Fruit fly (Drosophila melanogaster) whole organism, embryonic: ENCODE data around the gene bsh.

Experiments
- Ada2b ChIP-seq: fragments of 200-800 bp; sonication (Bioruptor generic); IDR thresholded peaks from 2 replicates; pipeline ENCODE4 v1.3.6; 2022; ENCODE audit warnings: missing biosample characterization, missing genetic modification characterization
- CG12155 ChIP-seq: fragments of 200-800 bp; sonication (Bioruptor generic); optimal IDR thresholded peaks from 3 replicates; lab custom pipeline; 2016; ENCODE audit warnings: missing biosample characterization, missing genetic modification characterization
- CG12659 ChIP-seq: fragments of 200-800 bp; sonication (Bioruptor generic); optimal IDR thresholded peaks from 3 replicates; lab custom pipeline; 2017; ENCODE audit warnings: mild to moderate bottlenecking, missing biosample characterization, missing genetic modification reagents, missing genetic modification characterization
- CG13775 ChIP-seq: fragments of 200-800 bp; sonication (Bioruptor generic); optimal IDR thresholded peaks from 3 replicates; lab custom pipeline; 2017; ENCODE audit warnings: missing biosample characterization, mild to moderate bottlenecking, missing genetic modification characterization
- CG14014 ChIP-seq: fragments of 200-800 bp; sonication (Bioruptor generic); IDR thresholded peaks from 2 replicates; pipeline ENCODE4 v1.3.6; 2022; ENCODE audit warnings: missing biosample characterization, missing genetic modification characterization
- CG14667 ChIP-seq: fragments of 200-800 bp; sonication (Bioruptor generic); IDR thresholded peaks from 2 replicates; pipeline ENCODE4 v1.3.6; 2022; ENCODE audit warnings: missing biosample characterization, missing genetic modification characterization
- CG15601 ChIP-seq: fragments of 200-800 bp; sonication (Bioruptor generic); optimal IDR thresholded peaks from 3 replicates; lab custom pipeline; 2019; ENCODE audit warnings: missing biosample characterization, mild to moderate bottlenecking, missing genetic modification characterization, moderate library complexity
- CG17568 ChIP-seq: fragments of 200-800 bp; sonication (Bioruptor generic); optimal IDR thresholded peaks from 2 replicates; lab custom pipeline; 2018; ENCODE audit warnings: missing biosample characterization, mild to moderate bottlenecking, missing genetic modification characterization, moderate library complexity
- CG2129 ChIP-seq: fragments of 200-800 bp; sonication (Bioruptor generic); IDR thresholded peaks from 2 replicates; pipeline ENCODE4 v1.3.6; 2022; ENCODE audit warnings: missing biosample characterization, missing genetic modification characterization; ENCODE audit not compliant: partially characterized antibody
- CG2199 ChIP-seq: fragments of 200-800 bp; sonication (Bioruptor generic); IDR thresholded peaks from 3 replicates; pipeline ENCODE4 v1.3.6; 2022; ENCODE audit warnings: missing biosample characterization, missing genetic modification characterization
- CG2202 ChIP-seq: fragments of 200-800 bp; sonication (Bioruptor generic); optimal IDR thresholded peaks from 2 replicates; lab custom pipeline; 2018; ENCODE audit warnings: missing biosample characterization, mild to moderate bottlenecking, missing genetic modification characterization
- CG2712 ChIP-seq: fragments of 200-800 bp; optimal IDR thresholded peaks from 3 replicates; lab custom pipeline; 2019; ENCODE audit warnings: missing biosample characterization, mild to moderate bottlenecking, missing genetic modification characterization, moderate library complexity
- CG31388 ChIP-seq: fragments of 200-800 bp; sonication (Bioruptor generic); optimal IDR thresholded peaks from 2 replicates; lab custom pipeline; 2016; ENCODE audit warnings: missing biosample characterization, missing genetic modification characterization
- CG33213 ChIP-seq: fragments of 200-800 bp; sonication (Bioruptor generic); optimal IDR thresholded peaks from 3 replicates; lab custom pipeline; 2016; ENCODE audit warnings: missing biosample characterization, missing genetic modification characterization
- CG4282 ChIP-seq: fragments of 200-800 bp; sonication (Bioruptor generic); optimal IDR thresholded peaks from 2 replicates; lab custom pipeline; 2016; ENCODE audit warnings: missing biosample characterization, missing genetic modification characterization
- CG4360 ChIP-seq: fragments of 200-800 bp; sonication (Bioruptor generic); IDR thresholded peaks from 2 replicates; pipeline ENCODE4 v1.3.6; 2022; ENCODE audit warnings: missing biosample characterization, missing genetic modification characterization
- CTCF ChIP-seq: fragments of 200-800 bp; sonication (Bioruptor generic); optimal IDR thresholded peaks from 2 replicates; lab custom pipeline; 2017; ENCODE audit warnings: missing biosample characterization, mild to moderate bottlenecking, missing genetic modification characterization, moderate library complexity
- Hand ChIP-seq: fragments of 200-800 bp; sonication (Bioruptor generic); optimal IDR thresholded peaks from 2 replicates; lab custom pipeline; 2017; ENCODE audit warnings: mild to moderate bottlenecking, missing biosample characterization, missing genetic modification reagents, missing genetic modification characterization
- Hey ChIP-seq: fragments of 200-800 bp; sonication (Bioruptor generic); optimal IDR thresholded peaks from 3 replicates; lab custom pipeline; 2018; ENCODE audit warnings: missing biosample characterization, mild to moderate bottlenecking, missing genetic modification characterization
- HmgD ChIP-seq: fragments of 200-800 bp; sonication (Bioruptor generic); optimal IDR thresholded peaks from 3 replicates; lab custom pipeline; 2016; ENCODE audit warnings: missing biosample characterization, missing genetic modification characterization
- Kr ChIP-seq: fragments of 200-800 bp; sonication (Bioruptor generic); optimal IDR thresholded peaks from 2 replicates; lab custom pipeline; 2017; ENCODE audit warnings: missing biosample characterization, mild to moderate bottlenecking, missing genetic modification characterization
- Mes4 ChIP-seq: fragments of 200-800 bp; sonication (Bioruptor generic); optimal IDR thresholded peaks from 2 replicates; lab custom pipeline; 2016; ENCODE audit warnings: missing biosample characterization, missing genetic modification characterization
- NC2α ChIP-seq: fragments of 200-800 bp; sonication (Bioruptor generic); optimal IDR thresholded peaks from 2 replicates; lab custom pipeline; 2016; ENCODE audit warnings: missing biosample characterization, missing genetic modification characterization
- Oli ChIP-seq: fragments of 200-800 bp; sonication (Bioruptor generic); optimal IDR thresholded peaks from 2 replicates; lab custom pipeline; 2018; ENCODE audit warnings: missing biosample characterization, mild to moderate bottlenecking, missing genetic modification characterization, moderate library complexity
- Pdp1 ChIP-seq, 2 experiments: fragments of 200-800 bp; sonication (Bioruptor generic); optimal IDR thresholded peaks; 3 replicates each; lab custom pipeline; 2016; ENCODE audit warnings: missing biosample characterization in 2 of 2, missing genetic modification characterization in 2 of 2, mild to moderate bottlenecking in 1 of 2, moderate library complexity in 1 of 2
- Rx ChIP-seq: fragments of 200-800 bp; sonication (Bioruptor generic); IDR thresholded peaks from 2 replicates; pipeline ENCODE4 v1.3.6; 2022; ENCODE audit warnings: missing biosample characterization, missing genetic modification characterization
- Sox100B ChIP-seq: fragments of 200-800 bp; sonication (Bioruptor generic); optimal IDR thresholded peaks from 3 replicates; lab custom pipeline; 2018; ENCODE audit warnings: missing biosample characterization, mild to moderate bottlenecking, missing genetic modification characterization
- Spps ChIP-seq: fragments of 200-800 bp; sonication (Bioruptor generic); optimal IDR thresholded peaks from 2 replicates; lab custom pipeline; 2018; ENCODE audit warnings: missing biosample characterization, mild to moderate bottlenecking, missing genetic modification characterization
- Usf ChIP-seq: fragments of 200-800 bp; sonication (Bioruptor generic); optimal IDR thresholded peaks from 2 replicates; lab custom pipeline; 2017; ENCODE audit warnings: missing genotype, missing biosample characterization, missing genetic modification characterization
- amos ChIP-seq: fragments of 200-800 bp; sonication (Bioruptor generic); IDR thresholded peaks from 2 replicates; pipeline ENCODE4 v1.3.6; 2022; ENCODE audit warnings: missing biosample characterization, missing genetic modification characterization; ENCODE audit not compliant: partially characterized antibody
- ash1 ChIP-seq: fragments of 200-800 bp; sonication (Bioruptor generic); optimal IDR thresholded peaks from 2 replicates; lab custom pipeline; 2018; ENCODE audit warnings: missing biosample characterization, mild to moderate bottlenecking, missing genetic modification characterization
- bbx ChIP-seq: fragments of 200-800 bp; sonication (Bioruptor generic); IDR thresholded peaks from 2 replicates; pipeline ENCODE4 v1.3.6; 2022; ENCODE audit warnings: missing biosample characterization, missing genetic modification characterization; ENCODE audit not compliant: partially characterized antibody
- cg ChIP-seq: fragments of 200-800 bp; sonication (Bioruptor generic); optimal IDR thresholded peaks from 3 replicates; lab custom pipeline; 2019; ENCODE audit warnings: missing biosample characterization, mild to moderate bottlenecking, missing genetic modification characterization, moderate library complexity
- chm ChIP-seq: fragments of 200-800 bp; sonication (Bioruptor generic); IDR thresholded peaks from 2 replicates; pipeline ENCODE4 v1.3.6; 2022; ENCODE audit warnings: missing biosample characterization, missing genetic modification characterization
- chn ChIP-seq: fragments of 200-800 bp; sonication (Bioruptor generic); optimal IDR thresholded peaks from 2 replicates; lab custom pipeline; 2016; ENCODE audit warnings: missing biosample characterization, missing genetic modification characterization
- cwo ChIP-seq: fragments of 200-800 bp; sonication (Bioruptor generic); optimal IDR thresholded peaks from 3 replicates; lab custom pipeline; 2017; ENCODE audit warnings: missing biosample characterization, missing genetic modification characterization, mild to moderate bottlenecking, moderate library complexity, missing genetic modification reagents
- disco-r ChIP-seq: fragments of 200-800 bp; sonication (Bioruptor generic); optimal IDR thresholded peaks from 2 replicates; lab custom pipeline; 2016; ENCODE audit warnings: missing biosample characterization, missing genetic modification characterization
- dmrt99B ChIP-seq: fragments of 200-800 bp; sonication (Bioruptor generic); optimal IDR thresholded peaks from 2 replicates; lab custom pipeline; 2018; ENCODE audit warnings: missing biosample characterization, mild to moderate bottlenecking, missing genetic modification characterization, moderate library complexity
- emc ChIP-seq: fragments of 200-800 bp; sonication (Bioruptor generic); optimal IDR thresholded peaks from 2 replicates; lab custom pipeline; 2016; ENCODE audit warnings: missing biosample characterization, missing genetic modification characterization
- fd3F ChIP-seq: fragments of 200-800 bp; sonication (Bioruptor generic); optimal IDR thresholded peaks from 2 replicates; lab custom pipeline; 2018; ENCODE audit warnings: missing biosample characterization, mild to moderate bottlenecking, missing genetic modification characterization, moderate library complexity
- gcm ChIP-seq: fragments of 200-800 bp; sonication (Bioruptor generic); optimal IDR thresholded peaks from 2 replicates; lab custom pipeline; 2019; ENCODE audit warnings: missing biosample characterization, mild to moderate bottlenecking, missing genetic modification characterization, moderate library complexity
- gsb-n ChIP-seq: fragments of 200-800 bp; sonication (Bioruptor generic); optimal IDR thresholded peaks from 3 replicates; lab custom pipeline; 2018; ENCODE audit warnings: missing biosample characterization, mild to moderate bottlenecking, missing genetic modification characterization
- knrl ChIP-seq: fragments of 200-800 bp; sonication (Bioruptor generic); IDR thresholded peaks from 3 replicates; pipeline ENCODE4 v1.3.6; 2022; ENCODE audit warnings: missing biosample characterization, missing genetic modification characterization; ENCODE audit not compliant: partially characterized antibody
- nom ChIP-seq: fragments of 200-800 bp; sonication (Bioruptor generic); optimal IDR thresholded peaks from 2 replicates; lab custom pipeline; 2017; ENCODE audit warnings: missing biosample characterization, missing genetic modification characterization, mild to moderate bottlenecking, moderate library complexity, missing genetic modification reagents
- ssp ChIP-seq: fragments of 200-800 bp; sonication (Bioruptor generic); IDR thresholded peaks from 2 replicates; pipeline ENCODE4 v1.3.6; 2022; ENCODE audit warnings: missing biosample characterization, missing genetic modification characterization
- zf30C ChIP-seq: fragments of 200-800 bp; sonication (Bioruptor generic); optimal IDR thresholded peaks from 3 replicates; lab custom pipeline; 2018; ENCODE audit warnings: missing biosample characterization, mild to moderate bottlenecking, missing genetic modification characterization

bsh gene

dm6 chr2L:19799940-19800339, 31.1 kb upstream of the bsh start (continued):
- TF ChIP-seq ash1 (GFP tag; lab: Kevin White, UChicago) (no peak), CG2199 (GFP tag; lab: Robert Waterston, UW) (no peak), NC2α (GFP tag; lab: Kevin White, UChicago) (no peak), emc (GFP tag; lab: Kevin White, UChicago) (no peak), Kr (no peak), knrl (GFP tag; lab: Robert Waterston, UW) (no peak), chn (GFP tag; lab: Kevin White, UChicago) (no peak), Hey (tag; lab: Kevin White, UChicago) (no peak), Hand (GFP tag; lab: Kevin White, UChicago) (no peak), gsb-n (tag; lab: Kevin White, UChicago) (no peak), gcm (GFP tag; lab: Kevin White, UChicago) (no peak), CG17568 (GFP tag; lab: Kevin White, UChicago) (no peak), CG15601 (tag; lab: Kevin White, UChicago) (peak; percentile 46), fd3F (GFP tag; lab: Kevin White, UChicago) (no peak), CG14667 (GFP tag; lab: Robert Waterston, UW) (no peak), CG13775 (GFP tag; lab: Kevin White, UChicago) (no peak), Ada2b (GFP tag; lab: Robert Waterston, UW) (no peak), Usf (GFP tag; lab: Kevin White, UChicago) (no peak), chm (GFP tag; lab: Robert Waterston, UW) (no peak), amos (GFP tag; lab: Robert Waterston, UW) (no peak), cwo (GFP tag; lab: Kevin White, UChicago) (no peak), zf30C (GFP tag; lab: Kevin White, UChicago) (no peak), CG4360 (GFP tag; lab: Robert Waterston, UW) (no peak), CG2712 (peak; percentile 50), CG2202 (tag; lab: Kevin White, UChicago) (no peak), Spps (tag; lab: Kevin White, UChicago) (no peak), CG2129 (no peak), HmgD (GFP tag; lab: Kevin White, UChicago) (no peak), nom (GFP tag; lab: Kevin White, UChicago) (no peak), CG31388 (GFP tag; lab: Kevin White, UChicago) (no peak), ssp (no peak), Mes4 (GFP tag; lab: Kevin White, UChicago) (no peak), CG4282 (GFP tag; lab: Kevin White, UChicago) (no peak), Pdp1 (GFP tag; optimal IDR thresholded peaks at IDR 0.05; lab: Kevin White, UChicago) (no peak), CG33213 (GFP tag; lab: Kevin White, UChicago) (no peak), Rx (GFP tag; lab: Robert Waterston, UW) (no peak), CG14014 (GFP tag; lab: Robert Waterston, UW) (no peak), dmrt99B (tag; lab: Kevin White, UChicago) (peak; percentile 59), Oli (tag; lab: Kevin White, UChicago) (peak; percentile 43), cg (GFP tag; lab: Kevin White, UChicago) (no peak), CG12659 (GFP tag; lab: Kevin White, UChicago) (no peak), bbx (GFP tag; lab: Robert Waterston, UW) (no peak), Sox100B (no peak), disco-r (GFP tag; lab: Kevin White, UChicago) (no peak), CTCF (GFP tag; lab: Kevin White, UChicago) (no peak), CG12155 (GFP tag; lab: Kevin White, UChicago) (no peak)
- TF ChIP-seq, all 482 proteins: peak for 66
